Fruit fly (Drosophila melanogaster): ENCODE results near the gene CG12237.

Gene CG12237

dm6 chrX:19683040-19683875, 40.6 kb upstream of the CG12237 start, which contains the start of the genes dome and Ubqn (continued):
- TF ChIP-seq bowl (GFP tag; IDR thresholded peaks at IDR 0.05) = no peak
- peak; percentile 4 for TF ChIP-seq mirr (GFP tag; optimal IDR thresholded peaks at IDR 0.05)
- TF ChIP-seq bbx (GFP tag; IDR thresholded peaks at IDR 0.05; ENCODE audit: partially characterized antibody) = peak; percentile 82
- no peak for TF ChIP-seq CG6765 (GFP tag; optimal IDR thresholded peaks at IDR 0.05)
- peak; percentile 7 for TF ChIP-seq Side (GFP tag; optimal IDR thresholded peaks at IDR 0.05)
- 0 out of 2 replicates have a peak, but pooled peaks have one; percentile 14 for TF ChIP-seq CG9215 (GFP tag; IDR thresholded peaks at IDR 0.05)
- TF ChIP-seq CG8290 (GFP tag; optimal IDR thresholded peaks at IDR 0.05) = peak; percentile 53
- TF ChIP-seq CG8290 (tag; optimal IDR thresholded peaks at IDR 0.05) = peak in 1 of 2 experiments; percentile 64
- no peak for TF ChIP-seq Hr39 (optimal IDR thresholded peaks at IDR 0.05)
- TF ChIP-seq ab (GFP tag; optimal IDR thresholded peaks at IDR 0.05) = no peak
- TF ChIP-seq CG3281 (GFP tag; optimal IDR thresholded peaks at IDR 0.05) = no peak
- peak; percentile 1 for TF ChIP-seq CoRest (tag; optimal IDR thresholded peaks at IDR 0.05)
- TF ChIP-seq CG2129 (GFP tag; IDR thresholded peaks at IDR 0.05; ENCODE audit: partially characterized antibody) = peak; percentile 56; the same call in 1 of the 2 replicates
- TF ChIP-seq Aef1 (GFP tag; IDR thresholded peaks at IDR 0.05) = no peak
- TF ChIP-seq CG11085 (GFP tag; IDR thresholded peaks at IDR 0.05) = no peak
- TF ChIP-seq en (GFP tag; optimal IDR thresholded peaks at IDR 0.05) = no peak
- peak; percentile 98 for TF ChIP-seq CG9797 (GFP tag; optimal IDR thresholded peaks at IDR 0.05)
- TF ChIP-seq CG12769 (tag; optimal IDR thresholded peaks at IDR 0.05) = peak; percentile 37
- TF ChIP-seq fu2 (GFP tag; optimal IDR thresholded peaks at IDR 0.05) = no peak
- TF ChIP-seq unc-4 (GFP tag; IDR thresholded peaks at IDR 0.05; ENCODE audit: partially characterized antibody) = peak; percentile 90
- TF ChIP-seq YL-1 (GFP tag; optimal IDR thresholded peaks at IDR 0.05) = peak; percentile 61
- TF ChIP-seq Sox102F (GFP tag; optimal IDR thresholded peaks at IDR 0.05) = no peak
- no peak for TF ChIP-seq caup (GFP tag; optimal IDR thresholded peaks at IDR 0.05; ENCODE audit: severe bottlenecking)
- TF ChIP-seq HLH4C (GFP tag; IDR thresholded peaks at IDR 0.05; ENCODE audit: partially characterized antibody) = peak; percentile 96
- no peak for TF ChIP-seq CG10321 (GFP tag; IDR thresholded peaks at IDR 0.05)
- TF ChIP-seq toy (GFP tag; IDR thresholded peaks at IDR 0.05) = no peak
- no peak; the same call in 1 of the 2 replicates for TF ChIP-seq CG9932 (GFP tag; IDR thresholded peaks at IDR 0.05)
- TF ChIP-seq CG7372 (GFP tag; IDR thresholded peaks at IDR 0.05) = no peak
- no peak for TF ChIP-seq CG13123 (GFP tag; optimal IDR thresholded peaks at IDR 0.05)
- TF ChIP-seq CG31365 (tag; optimal IDR thresholded peaks at IDR 0.05) = no peak
- TF ChIP-seq MESR4 (GFP tag; optimal IDR thresholded peaks at IDR 0.05) = peak; percentile 74
- peak; percentile 60; the same call in 1 of the 2 replicates for TF ChIP-seq CG32532 (GFP tag; IDR thresholded peaks at IDR 0.05)
- no peak for TF ChIP-seq HLH3B (GFP tag; IDR thresholded peaks at IDR 0.05)
- TF ChIP-seq CG6654 (GFP tag; optimal IDR thresholded peaks at IDR 0.05) = no peak
- TF ChIP-seq disco-r (GFP tag; optimal IDR thresholded peaks at IDR 0.05) = no peak
- TF ChIP-seq maf-S (GFP tag; optimal IDR thresholded peaks at IDR 0.05) = no peak
- TF ChIP-seq CG10431 (GFP tag; optimal IDR thresholded peaks at IDR 0.05) = no peak
- TF ChIP-seq CG6813 (GFP tag; optimal IDR thresholded peaks at IDR 0.05) = no peak
- peak; percentile 95 for TF ChIP-seq CG16813 (GFP tag; IDR thresholded peaks at IDR 0.05; ENCODE audit: partially characterized antibody)
- no peak for TF ChIP-seq CG11247 (GFP tag; IDR thresholded peaks at IDR 0.05)
- TF ChIP-seq CG10462 (GFP tag; optimal IDR thresholded peaks at IDR 0.05) = no peak
- no peak for TF ChIP-seq PHDP (tag; optimal IDR thresholded peaks at IDR 0.05)
- TF ChIP-seq CG17328 (GFP tag; IDR thresholded peaks at IDR 0.05) = no peak
- no peak for TF ChIP-seq Oli (tag; optimal IDR thresholded peaks at IDR 0.05)
- TF ChIP-seq CG2116 (GFP tag; optimal IDR thresholded peaks at IDR 0.05) = peak; percentile 93
- TF ChIP-seq CG12236 (GFP tag; optimal IDR thresholded peaks at IDR 0.05) = peak; percentile 22
- TF ChIP-seq CG7745 (tag; optimal IDR thresholded peaks at IDR 0.05) = no peak
- TF ChIP-seq CG1832 (GFP tag; optimal IDR thresholded peaks at IDR 0.05) = peak; percentile 92
- TF ChIP-seq tll (GFP tag; optimal IDR thresholded peaks at IDR 0.05) = peak; percentile 93 to 94

Data from whole organism, embryonic.